Worm (Caenorhabditis elegans): Measurements from ENCODE around the gene fbxa-120.

fbxa-120 gene

ce11 chrX:17318284-17318683, 15.8 kb downstream of the fbxa-120 start, which contains the start of gene ptr-5:
Gene ptr-5 (plus strand): TSS chrX:17318584.
- TF ChIP-seq attf-5 (GFP tag; optimal IDR thresholded peaks at IDR 0.05) (no peak), F33H1.4 (GFP tag; IDR thresholded peaks at IDR 0.05) (no peak)

DNA sequence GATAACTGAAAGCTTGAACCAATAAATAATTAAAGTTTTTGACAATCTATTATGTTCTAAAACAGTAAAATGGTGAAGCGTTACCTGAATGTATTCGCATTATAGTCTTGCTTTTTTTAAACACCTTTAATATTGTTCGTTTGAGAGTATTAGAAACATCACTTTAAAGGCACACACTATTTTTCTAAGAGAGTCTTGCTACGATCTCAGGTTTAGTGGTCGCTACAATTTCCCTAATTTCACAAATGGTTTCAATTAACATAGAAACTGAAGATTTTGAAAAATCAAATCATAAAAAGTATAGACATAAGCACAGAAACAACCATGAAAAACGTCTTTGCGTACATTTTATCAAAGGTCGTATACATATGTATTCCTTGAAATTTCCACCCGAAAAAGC, 18.1 kb downstream of the fbxa-120 start:
- TF ChIP-seq snpc-3.4 (tag; optimal IDR thresholded peaks at IDR 0.05), result no peak
- TF ChIP-seq F10E7.11 (tag; optimal IDR thresholded peaks at IDR 0.05), result no peak
- no peak for TF ChIP-seq sea-2 (GFP tag; IDR thresholded peaks at IDR 0.05)
- TF ChIP-seq lsy-27 (tag; optimal IDR thresholded peaks at IDR 0.05; ENCODE audit: borderline replicate concordance, insufficient read depth), result no peak
- TF ChIP-seq D2030.7 (GFP tag; IDR thresholded peaks at IDR 0.05), result no peak

- TF ChIP-seq zfh-2 (GFP tag; conservative IDR thresholded peaks at IDR 0.05) (0 out of 2 replicates have a peak, but pooled peaks have one; percentile 30), lsl-1 (GFP tag; optimal IDR thresholded peaks at IDR 0.05) (no peak), snpc-1.3 (tag; optimal IDR thresholded peaks at IDR 0.05; ENCODE audit: insufficient read depth) (no peak), lin-26 (GFP tag; IDR thresholded peaks at IDR 0.05) (no peak), let-526 (GFP tag; IDR thresholded peaks at IDR 0.05) (no peak), B0035.1 (tag; optimal IDR thresholded peaks at IDR 0.05) (no peak), B0336.3 (GFP tag; IDR thresholded peaks at IDR 0.05) (no peak)
These were observed 22.4 kb downstream of the fbxa-120 start for ce11 chrX:17324954-17325353.

- TF ChIP-seq ceh-27 (GFP tag; optimal IDR thresholded peaks at IDR 0.05), result peak; percentile 73
- no peak for TF ChIP-seq F57C9.4 (tag; optimal IDR thresholded peaks at IDR 0.05)
- TF ChIP-seq madf-8 (GFP tag; conservative IDR thresholded peaks at IDR 0.05), result no peak
These were observed 24.7 kb downstream of the fbxa-120 start for ce11 chrX:17327226-17327625.

DNA sequence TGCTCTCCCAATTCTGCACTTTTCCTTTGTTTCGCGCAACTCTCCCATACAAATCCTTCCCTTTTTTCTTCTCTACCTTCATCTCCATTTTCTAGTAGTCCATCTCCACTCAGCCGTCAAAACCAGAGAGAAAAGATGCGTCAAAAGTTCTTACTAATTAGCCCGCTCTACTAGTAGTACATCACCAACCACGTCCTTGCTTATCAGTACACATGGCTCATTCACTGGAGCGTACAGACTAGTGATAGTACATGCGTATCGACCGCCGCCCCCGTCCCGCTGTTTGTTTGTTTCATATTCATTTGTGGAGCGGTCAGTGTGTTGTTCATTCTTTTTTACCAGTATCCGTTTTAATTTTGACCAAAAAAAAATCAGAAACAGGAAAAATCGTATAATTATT, 26.6 kb downstream of the fbxa-120 start:
- no peak for TF ChIP-seq madf-3 (GFP tag; IDR thresholded peaks at IDR 0.05)
- 0 out of 2 replicates have a peak, but pooled peaks have one; percentile 12 for TF ChIP-seq dox-1 (GFP tag; IDR thresholded peaks at IDR 0.05)

DNA sequence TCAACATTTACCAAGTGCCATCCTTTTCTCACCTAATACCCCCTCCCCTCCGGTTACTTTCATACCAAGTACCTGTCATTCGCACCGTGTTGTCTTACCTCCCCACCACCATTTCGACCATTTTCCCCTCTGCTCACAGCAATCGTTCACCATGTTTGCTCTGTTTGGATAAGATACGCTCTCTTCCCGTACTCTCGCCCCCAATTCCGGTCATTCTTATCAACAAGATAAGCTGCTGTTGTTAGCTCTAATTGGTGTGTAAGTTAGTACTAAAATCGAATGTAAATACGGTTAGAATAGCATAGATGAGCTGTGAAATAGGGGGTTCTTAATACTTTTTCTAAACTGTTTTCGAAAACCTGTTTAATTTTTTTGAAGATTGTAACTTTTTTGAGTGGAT, 28.1 kb downstream of the fbxa-120 start:
- TF ChIP-seq ztf-3 (GFP tag; optimal IDR thresholded peaks at IDR 0.05) (no peak), tbx-9 (tag; optimal IDR thresholded peaks at IDR 0.05; ENCODE audit: borderline replicate concordance) (no peak), ztf-22 (GFP tag; optimal IDR thresholded peaks at IDR 0.05) (no peak), Y56A3A.18 (GFP tag; IDR thresholded peaks at IDR 0.05) (no peak), lin-40 (tag; optimal IDR thresholded peaks at IDR 0.05) (no peak), hlh-26 (GFP tag; conservative IDR thresholded peaks at IDR 0.05) (no peak)

ce11 chrX:17333752-17334151, 31.2 kb downstream of the fbxa-120 start, which contains the start of gene C53C11.5:
Gene C53C11.5 (plus strand): TSS chrX:17334052.
- no peak for TF ChIP-seq hmg-20 (GFP tag; IDR thresholded peaks at IDR 0.05)
- TF ChIP-seq madf-6 (GFP tag; IDR thresholded peaks at IDR 0.05), result no peak
- no peak for TF ChIP-seq zfh-2 (GFP tag; conservative IDR thresholded peaks at IDR 0.05)
- no peak for TF ChIP-seq T07F8.4 (tag; optimal IDR thresholded peaks at IDR 0.05)
- no peak for TF ChIP-seq F22D6.2 (tag; optimal IDR thresholded peaks at IDR 0.05)
- TF ChIP-seq let-607 (tag; optimal IDR thresholded peaks at IDR 0.05), result no peak
- no peak for TF ChIP-seq him-1 (tag; optimal IDR thresholded peaks at IDR 0.05)
- TF ChIP-seq ceh-58 (GFP tag; IDR thresholded peaks at IDR 0.05), result no peak
- no peak for TF ChIP-seq hmg-1.2 (GFP tag; IDR thresholded peaks at IDR 0.05)
- TF ChIP-seq unc-62 (GFP tag; optimal IDR thresholded peaks at IDR 0.05), result no peak
- no peak for TF ChIP-seq F10E7.11 (tag; optimal IDR thresholded peaks at IDR 0.05)
- no peak for TF ChIP-seq unc-130 (GFP tag; optimal IDR thresholded peaks at IDR 0.05)
- no peak for TF ChIP-seq lir-1 (GFP tag; conservative IDR thresholded peaks at IDR 0.05)
- no peak for TF ChIP-seq egl-18 (GFP tag; IDR thresholded peaks at IDR 0.05)
- TF ChIP-seq zim-3 (tag; optimal IDR thresholded peaks at IDR 0.05), result no peak
